Worm (Caenorhabditis elegans) whole organism, early embryonic: Measurements from ENCODE around the gene kin-18.
A peak's percentile ranks its signal among the peaks of the same experiment; 100 is the strongest.

Experiments
- B0310.2 ChIP-seq: sonication (generic microtip); optimal IDR thresholded peaks from 2 replicates; lab custom pipeline; 2016; ENCODE audit warnings: mild to moderate bottlenecking, missing genetic modification characterization, missing compliant biosample characterization
- F13C5.2 ChIP-seq: sonication (generic microtip); optimal IDR thresholded peaks from 2 replicates; lab custom pipeline; 2017; ENCODE audit warnings: mild to moderate bottlenecking, missing genetic modification characterization, inconsistent platforms, missing compliant biosample characterization
- aly-1 ChIP-seq: sonication (generic microtip); optimal IDR thresholded peaks from 2 replicates; lab custom pipeline; 2016; ENCODE audit warnings: missing genetic modification characterization, missing compliant biosample characterization
- ama-1 ChIP-seq: fragments of 150-350 bp; optimal IDR thresholded peaks from 2 replicates; lab custom pipeline; 2014
- ceh-13 ChIP-seq: fragments of 200-800 bp; sonication (Bioruptor generic); optimal IDR thresholded peaks from 2 replicates; lab custom pipeline; 2018; ENCODE audit warnings: mild to moderate bottlenecking, missing genetic modification characterization, missing compliant biosample characterization
- ceh-36 ChIP-seq: sonication (generic microtip); optimal IDR thresholded peaks from 2 replicates; lab custom pipeline; 2016; ENCODE audit warnings: missing genetic modification characterization, inconsistent platforms, missing compliant biosample characterization
- ets-7 ChIP-seq: sonication (generic microtip); optimal IDR thresholded peaks from 2 replicates; lab custom pipeline; 2016; ENCODE audit warnings: missing genotype, missing genetic modification characterization, missing compliant biosample characterization
- flt-1 ChIP-seq: fragments of 200-800 bp; sonication (Bioruptor generic); IDR thresholded peaks from 2 replicates; pipeline ENCODE4 v1.3.6; 2022; ENCODE audit warnings: missing genetic modification characterization, missing compliant biosample characterization
- hmbx-1 ChIP-seq: sonication (generic microtip); optimal IDR thresholded peaks from 2 replicates; lab custom pipeline; 2016; ENCODE audit warnings: mild to moderate bottlenecking, missing genetic modification characterization, missing compliant biosample characterization
- hmg-4 ChIP-seq: fragments of 200-800 bp; sonication (Bioruptor generic); optimal IDR thresholded peaks from 2 replicates; lab custom pipeline; 2018; ENCODE audit warnings: mild to moderate bottlenecking, missing genetic modification characterization, missing compliant biosample characterization
- hnd-1 ChIP-seq: sonication (generic microtip); optimal IDR thresholded peaks from 2 replicates; lab custom pipeline; 2016; ENCODE audit warnings: missing genetic modification characterization, missing compliant biosample characterization
- pes-1 ChIP-seq: fragments of 200-800 bp; sonication (Bioruptor generic); IDR thresholded peaks from 2 replicates; pipeline ENCODE4 v1.3.6; 2022; ENCODE audit warnings: missing genetic modification reagents, missing genetic modification characterization, missing compliant biosample characterization
- scrt-1 ChIP-seq: fragments of 200-800 bp; sonication (Bioruptor generic); IDR thresholded peaks from 2 replicates; pipeline ENCODE4 v1.3.6; 2022; ENCODE audit warnings: missing genetic modification characterization, missing compliant biosample characterization
- sea-1 ChIP-seq: fragments of 200-800 bp; sonication (Bioruptor generic); conservative IDR thresholded peaks from 2 replicates; pipeline ENCODE4 v1.3.6; 2022; ENCODE audit warnings: missing genetic modification characterization, missing compliant biosample characterization
- tbx-11 ChIP-seq: fragments of 200-800 bp; sonication (Bioruptor generic); IDR thresholded peaks from 2 replicates; pipeline ENCODE4 v1.3.6; 2022; ENCODE audit warnings: missing genetic modification characterization, missing compliant biosample characterization
- tbx-37 ChIP-seq: fragments of 200-800 bp; sonication (Bioruptor generic); conservative IDR thresholded peaks from 2 replicates; pipeline ENCODE4 v1.3.6; 2022; ENCODE audit warnings: missing genetic modification reagents, missing genetic modification characterization, missing compliant biosample characterization
- tra-4 ChIP-seq: sonication (generic microtip); optimal IDR thresholded peaks from 2 replicates; lab custom pipeline; 2017; ENCODE audit warnings: missing genetic modification characterization, missing compliant biosample characterization

Gene kin-18

DNA sequence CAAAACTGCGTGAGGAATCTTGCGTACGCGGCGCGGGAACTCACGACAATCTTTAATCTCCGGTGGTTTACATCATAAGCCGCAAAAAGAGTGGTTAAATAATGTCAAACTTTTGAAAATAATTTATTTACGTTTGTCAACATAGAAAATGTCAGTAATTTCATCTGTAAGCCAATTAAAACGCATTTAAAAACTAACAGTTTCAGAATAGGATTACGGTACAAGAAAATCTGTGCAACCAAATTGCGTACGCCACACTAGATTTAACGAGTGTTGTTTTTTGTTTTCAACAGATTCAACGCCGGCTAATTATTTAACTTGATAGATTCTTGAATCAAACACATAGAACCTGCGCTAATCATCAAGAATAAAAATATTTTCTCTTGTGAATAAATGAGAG, 22.4 kb downstream of the kin-18 start:
- no peak for TF ChIP-seq sea-1 (GFP tag; lab: Robert Waterston, UW)

DNA sequence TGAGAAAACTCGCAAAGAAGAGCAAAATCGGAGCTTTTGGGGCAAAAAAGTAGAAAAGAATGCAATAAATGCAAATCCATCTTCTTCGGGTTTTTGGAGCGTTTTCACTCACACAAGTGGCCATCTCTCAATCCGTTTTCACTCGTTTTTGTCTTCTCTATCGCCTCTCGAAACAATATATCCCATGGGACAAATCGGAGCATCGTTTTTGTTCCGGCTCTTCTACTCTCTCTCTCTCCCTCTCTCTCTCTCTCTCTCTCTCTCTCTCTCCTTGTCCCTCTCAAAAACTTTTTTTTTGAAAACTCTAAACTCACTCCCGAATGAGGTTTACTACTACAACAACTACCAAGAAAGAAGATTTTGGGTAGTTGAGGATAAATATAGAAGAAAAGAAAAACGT, 23.1 kb downstream of the kin-18 start:
- TF ChIP-seq F13C5.2 (tag; lab: Kevin White, UChicago) (peak; percentile 17), hmg-4 (GFP tag; lab: Kevin White, UChicago) (no peak)

ce11 chrIII:6144390-6144962, 26.1 kb downstream of the kin-18 start:
- no peak for TF ChIP-seq ama-1 (lab: Kevin White, UChicago)
- no peak for TF ChIP-seq ceh-36 (tag; lab: Kevin White, UChicago)
- no peak for TF ChIP-seq hmg-4 (GFP tag; lab: Kevin White, UChicago)
- no peak for TF ChIP-seq tbx-11 (GFP tag; lab: Robert Waterston, UW)
- no peak for TF ChIP-seq F13C5.2 (tag; lab: Kevin White, UChicago)
- TF ChIP-seq hnd-1 (tag; lab: Kevin White, UChicago): no peak
- TF ChIP-seq sea-1 (GFP tag; lab: Robert Waterston, UW): no peak
- no peak for TF ChIP-seq aly-1 (tag; lab: Kevin White, UChicago)
- no peak for TF ChIP-seq scrt-1 (GFP tag; lab: Robert Waterston, UW)
- no peak for TF ChIP-seq tbx-37 (GFP tag; lab: Robert Waterston, UW)
- no peak for TF ChIP-seq pes-1 (GFP tag; lab: Robert Waterston, UW)
- no peak for TF ChIP-seq ets-7 (tag; lab: Kevin White, UChicago)
- no peak for TF ChIP-seq flt-1
- TF ChIP-seq tra-4 (tag; lab: Kevin White, UChicago): no peak
- no peak for TF ChIP-seq B0310.2 (tag; lab: Kevin White, UChicago)
- no peak for TF ChIP-seq ceh-13
- TF ChIP-seq hmbx-1 (tag; lab: Kevin White, UChicago): no peak

ce11 chrIII:6145309-6145708, 26.9 kb downstream of the kin-18 start:
- no peak for TF ChIP-seq B0310.2 (tag; lab: Kevin White, UChicago)
- TF ChIP-seq sea-1 (GFP tag; lab: Robert Waterston, UW): no peak
- TF ChIP-seq ama-1 (lab: Kevin White, UChicago): no peak
- TF ChIP-seq tra-4 (tag; lab: Kevin White, UChicago): no peak
- no peak for TF ChIP-seq ets-7 (tag; lab: Kevin White, UChicago)
- no peak for TF ChIP-seq ceh-36 (tag; lab: Kevin White, UChicago)

DNA sequence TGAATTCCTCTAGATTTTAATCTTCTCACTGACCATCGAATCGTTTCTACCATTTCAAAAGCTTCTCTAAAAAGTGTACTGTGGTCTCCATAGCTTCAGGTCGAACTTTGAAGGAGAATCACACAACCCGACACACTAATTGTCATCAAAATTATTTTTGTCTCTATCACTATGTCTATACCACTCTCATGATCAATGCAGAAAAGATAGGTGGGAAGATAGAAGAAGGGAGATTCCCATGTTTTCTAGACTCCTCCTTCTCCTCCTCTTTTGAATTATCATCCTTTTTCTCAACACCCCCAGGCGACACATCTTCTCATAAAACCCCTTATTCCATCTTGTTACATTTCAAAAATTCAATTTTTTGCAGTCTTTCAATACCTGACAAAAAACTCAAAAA, 27.5 kb downstream of the kin-18 start, which contains the start of gene Y42G9A.3:
Y42G9A.3 (plus strand) TSS at position 363 of the 400 bp plus-strand sequence.
- TF ChIP-seq tra-4 (tag; lab: Kevin White, UChicago) (no peak), aly-1 (tag; lab: Kevin White, UChicago) (no peak)

- TF ChIP-seq F13C5.2 (tag; lab: Kevin White, UChicago) (no peak), tbx-37 (GFP tag; lab: Robert Waterston, UW) (no peak), pes-1 (GFP tag; lab: Robert Waterston, UW) (no peak), hmbx-1 (tag; lab: Kevin White, UChicago) (no peak), ets-7 (tag; lab: Kevin White, UChicago) (no peak), aly-1 (tag; lab: Kevin White, UChicago) (no peak), ama-1 (lab: Kevin White, UChicago) (no peak), hmg-4 (GFP tag; lab: Kevin White, UChicago) (no peak)
Measured at ce11 chrIII:6146797-6147196, 28.4 kb downstream of the kin-18 start.

DNA sequence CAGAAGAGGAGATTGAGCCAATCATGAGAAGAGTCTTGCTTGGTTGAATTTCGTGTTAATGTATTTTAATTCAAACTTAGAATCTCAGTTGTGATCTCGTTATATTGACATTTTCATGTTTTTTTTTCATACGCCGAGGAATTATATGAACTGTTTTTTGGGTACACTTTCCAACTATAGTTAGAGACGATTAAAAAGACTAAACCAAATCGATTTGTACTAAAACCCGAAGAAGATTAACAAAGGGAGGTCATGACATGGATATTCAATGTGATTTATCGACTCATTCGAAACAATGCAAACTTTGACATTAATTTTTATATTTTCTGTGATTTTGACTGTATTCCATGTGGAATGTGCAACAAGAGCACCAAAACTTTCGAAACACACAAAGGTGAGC, 29.5 kb downstream of the kin-18 start, which contains the start of gene Y42G9A.2:
Y42G9A.2 (plus strand) TSS at position 284 of the 400 bp plus-strand sequence.
- TF ChIP-seq ceh-13: no peak
- no peak for TF ChIP-seq ceh-36 (tag; lab: Kevin White, UChicago)
- no peak for TF ChIP-seq ets-7 (tag; lab: Kevin White, UChicago)
- no peak for TF ChIP-seq pes-1 (GFP tag; lab: Robert Waterston, UW)
- TF ChIP-seq tbx-11 (GFP tag; lab: Robert Waterston, UW): no peak
- no peak for TF ChIP-seq ama-1 (lab: Kevin White, UChicago)
- no peak for TF ChIP-seq aly-1 (tag; lab: Kevin White, UChicago)
- no peak for TF ChIP-seq F13C5.2 (tag; lab: Kevin White, UChicago)
- TF ChIP-seq tra-4 (tag; lab: Kevin White, UChicago): no peak
- TF ChIP-seq B0310.2 (tag; lab: Kevin White, UChicago): no peak
- TF ChIP-seq flt-1: no peak

ce11 chrIII:6148684-6149083, 30.3 kb downstream of the kin-18 start:
- TF ChIP-seq pes-1 (GFP tag; lab: Robert Waterston, UW): no peak
- no peak for TF ChIP-seq tbx-11 (GFP tag; lab: Robert Waterston, UW)
- TF ChIP-seq tbx-37 (GFP tag; lab: Robert Waterston, UW): no peak
- TF ChIP-seq hnd-1 (tag; lab: Kevin White, UChicago): no peak
- TF ChIP-seq scrt-1 (GFP tag; lab: Robert Waterston, UW): no peak
- no peak for TF ChIP-seq F13C5.2 (tag; lab: Kevin White, UChicago)
- no peak for TF ChIP-seq B0310.2 (tag; lab: Kevin White, UChicago)
- no peak for TF ChIP-seq hmg-4 (GFP tag; lab: Kevin White, UChicago)
- TF ChIP-seq flt-1: no peak
- no peak for TF ChIP-seq aly-1 (tag; lab: Kevin White, UChicago)
- TF ChIP-seq ets-7 (tag; lab: Kevin White, UChicago): no peak
- no peak for TF ChIP-seq ceh-36 (tag; lab: Kevin White, UChicago)
- TF ChIP-seq ceh-13: no peak
- TF ChIP-seq ama-1 (lab: Kevin White, UChicago): no peak
- no peak for TF ChIP-seq tra-4 (tag; lab: Kevin White, UChicago)
- TF ChIP-seq sea-1 (GFP tag; lab: Robert Waterston, UW): no peak
- no peak for TF ChIP-seq hmbx-1 (tag; lab: Kevin White, UChicago)
